Worm (Caenorhabditis elegans) whole organism, L2 larva: Measurements from ENCODE around the gene C16C4.18.
"Not testable (repeated sequence)": the region's sequence is repeated elsewhere in the genome, so short reads cannot be mapped to it uniquely, and the experiment has no call there.

ENCODE experiments used
- C34F6.9 ChIP-seq: fragments of 150-350 bp; optimal IDR thresholded peaks from 2 replicates; lab custom pipeline; 2014; ENCODE audit warnings: missing biosample characterization, missing genetic modification characterization
- F13H6.1 ChIP-seq: sonication (generic microtip); optimal IDR thresholded peaks from 2 replicates; lab custom pipeline; 2016; ENCODE audit warnings: missing genetic modification characterization, missing compliant biosample characterization
- R02D3.7 ChIP-seq: fragments of 150-350 bp; optimal IDR thresholded peaks from 2 replicates; lab custom pipeline; 2014; ENCODE audit warnings: missing biosample characterization, missing genetic modification characterization
- Y55F3AM.14 ChIP-seq: fragments of 200-800 bp; sonication (Bioruptor generic); optimal IDR thresholded peaks from 2 replicates; lab custom pipeline; 2018; ENCODE audit warnings: mild to moderate bottlenecking, missing genetic modification characterization, missing compliant biosample characterization
- aly-2 ChIP-seq: fragments of 150-350 bp; optimal IDR thresholded peaks from 2 replicates; lab custom pipeline; 2014; ENCODE audit warnings: missing biosample characterization, missing genetic modification characterization
- ama-1 ChIP-seq: fragments of 150-350 bp; optimal IDR thresholded peaks from 2 replicates; lab custom pipeline; 2018; ENCODE audit warnings: inconsistent platforms
- blmp-1 ChIP-seq: sonication (generic microtip); optimal IDR thresholded peaks from 2 replicates; lab custom pipeline; 2017; ENCODE audit warnings: missing genetic modification characterization, mild to moderate bottlenecking, missing compliant biosample characterization, antibody characterized with exemption, moderate library complexity; ENCODE audit not compliant: insufficient read depth
- ceh-16 ChIP-seq: fragments of 150-350 bp; optimal IDR thresholded peaks from 2 replicates; lab custom pipeline; 2014; ENCODE audit warnings: missing biosample characterization, missing genetic modification characterization
- crh-2 ChIP-seq: sonication (generic microtip); optimal IDR thresholded peaks from 2 replicates; lab custom pipeline; 2017; ENCODE audit warnings: missing biosample characterization, missing genetic modification characterization
- dmd-4 ChIP-seq: sonication (generic microtip); optimal IDR thresholded peaks from 2 replicates; lab custom pipeline; 2017; ENCODE audit warnings: missing biosample characterization, missing genetic modification characterization
- egl-27 ChIP-seq: sonication (generic microtip); optimal IDR thresholded peaks from 3 replicates; lab custom pipeline; 2017; ENCODE audit warnings: missing biosample characterization, missing genetic modification reagents, missing genetic modification characterization
- elt-1 ChIP-seq: fragments of 150-350 bp; optimal IDR thresholded peaks from 2 replicates; lab custom pipeline; 2014; ENCODE audit warnings: missing biosample characterization, missing genetic modification characterization
- elt-3 ChIP-seq: sonication (generic microtip); optimal IDR thresholded peaks from 2 replicates; lab custom pipeline; 2017; ENCODE audit warnings: missing biosample characterization, missing genetic modification characterization
- fos-1 ChIP-seq: fragments of 150-350 bp; optimal IDR thresholded peaks from 2 replicates; lab custom pipeline; 2014; ENCODE audit warnings: missing biosample characterization, missing genetic modification characterization
- gmeb-1 ChIP-seq: fragments of 150-350 bp; optimal IDR thresholded peaks from 2 replicates; lab custom pipeline; 2014; ENCODE audit warnings: missing biosample characterization, missing genetic modification characterization
- lin-11 ChIP-seq: fragments of 150-350 bp; sonication (generic microtip); optimal IDR thresholded peaks from 2 replicates; lab custom pipeline; 2014; ENCODE audit warnings: missing biosample characterization, missing genetic modification characterization, inconsistent platforms, mixed read lengths
- lin-13 ChIP-seq: fragments of 150-350 bp; optimal IDR thresholded peaks from 2 replicates; lab custom pipeline; 2014; ENCODE audit warnings: missing biosample characterization, missing genetic modification reagents, missing genetic modification characterization
- lin-39 ChIP-seq: fragments of 150-350 bp; optimal IDR thresholded peaks from 2 replicates; lab custom pipeline; 2014; ENCODE audit warnings: missing biosample characterization, missing genetic modification reagents, missing genetic modification characterization
- lsy-2 ChIP-seq, 2 experiments: fragments of 150-350 bp in 1 of 2; sonication (generic microtip) in 1 of 2; optimal IDR thresholded peaks; 2 replicates each; lab custom pipeline; 2014 to 2017; ENCODE audit warnings: missing biosample characterization in 2 of 2, missing genetic modification characterization in 2 of 2
- mbf-1 ChIP-seq: sonication (generic microtip); optimal IDR thresholded peaks from 2 replicates; lab custom pipeline; 2017; ENCODE audit warnings: missing biosample characterization, missing genetic modification characterization
- nhr-12 ChIP-seq: fragments of 150-350 bp; optimal IDR thresholded peaks from 2 replicates; lab custom pipeline; 2014; ENCODE audit warnings: missing biosample characterization, missing genetic modification characterization
- nhr-129 ChIP-seq: fragments of 150-350 bp; optimal IDR thresholded peaks from 2 replicates; lab custom pipeline; 2014; ENCODE audit warnings: missing biosample characterization, missing genetic modification characterization
- nhr-21 ChIP-seq: fragments of 150-350 bp; optimal IDR thresholded peaks from 2 replicates; lab custom pipeline; 2014; ENCODE audit warnings: missing biosample characterization, missing genetic modification characterization
- nhr-237 ChIP-seq: fragments of 150-350 bp; optimal IDR thresholded peaks from 2 replicates; lab custom pipeline; 2014; ENCODE audit warnings: missing biosample characterization, missing genetic modification characterization
- nhr-77 ChIP-seq: fragments of 150-350 bp; optimal IDR thresholded peaks from 2 replicates; lab custom pipeline; 2014; ENCODE audit warnings: missing biosample characterization, missing genetic modification characterization
- peb-1 ChIP-seq: fragments of 150-350 bp; optimal IDR thresholded peaks from 2 replicates; lab custom pipeline; 2014; ENCODE audit warnings: missing biosample characterization, missing genetic modification characterization
- sem-4 ChIP-seq: fragments of 150-350 bp; optimal IDR thresholded peaks from 2 replicates; lab custom pipeline; 2014; ENCODE audit warnings: missing biosample characterization, missing genetic modification reagents, missing genetic modification characterization
- sma-3 ChIP-seq: sonication (generic microtip); optimal IDR thresholded peaks from 2 replicates; lab custom pipeline; 2016; ENCODE audit warnings: missing genetic modification reagents, missing genetic modification characterization, missing compliant biosample characterization
- sma-9 ChIP-seq, 2 experiments: fragments of 150-350 bp in 1 of 2; sonication (generic microtip) in 1 of 2; optimal IDR thresholded peaks; 2 replicates each; lab custom pipeline; 2014 to 2016; ENCODE audit warnings: missing genetic modification characterization in 2 of 2, mild to moderate bottlenecking in 1 of 2, missing biosample characterization in 1 of 2, missing compliant biosample characterization in 1 of 2, missing genetic modification reagents in 1 of 2, moderate library complexity in 1 of 2
- snpc-4 ChIP-seq: fragments of 150-350 bp; optimal IDR thresholded peaks from 2 replicates; lab custom pipeline; 2014; ENCODE audit warnings: missing biosample characterization, missing genetic modification characterization
- unc-39 ChIP-seq: fragments of 150-350 bp; optimal IDR thresholded peaks from 2 replicates; lab custom pipeline; 2014; ENCODE audit warnings: missing biosample characterization, missing genetic modification characterization
- unc-55 ChIP-seq: fragments of 150-350 bp; sonication (generic microtip); optimal IDR thresholded peaks from 3 replicates; lab custom pipeline; 2014; ENCODE audit warnings: missing biosample characterization, missing genetic modification reagents, missing genetic modification characterization
- unc-62 ChIP-seq: fragments of 150-350 bp; optimal IDR thresholded peaks from 2 replicates; lab custom pipeline; 2014; ENCODE audit warnings: missing biosample characterization, missing genetic modification reagents, missing genetic modification characterization
- ztf-1 ChIP-seq: fragments of 200-800 bp; sonication (Bioruptor generic); conservative IDR thresholded peaks from 2 replicates; pipeline ENCODE4 v1.3.6; 2022; ENCODE audit warnings: missing genetic modification characterization, missing compliant biosample characterization
- ztf-4 ChIP-seq: fragments of 150-350 bp; optimal IDR thresholded peaks from 2 replicates; lab custom pipeline; 2014; ENCODE audit warnings: missing biosample characterization, missing genetic modification characterization

Gene C16C4.18

DNA sequence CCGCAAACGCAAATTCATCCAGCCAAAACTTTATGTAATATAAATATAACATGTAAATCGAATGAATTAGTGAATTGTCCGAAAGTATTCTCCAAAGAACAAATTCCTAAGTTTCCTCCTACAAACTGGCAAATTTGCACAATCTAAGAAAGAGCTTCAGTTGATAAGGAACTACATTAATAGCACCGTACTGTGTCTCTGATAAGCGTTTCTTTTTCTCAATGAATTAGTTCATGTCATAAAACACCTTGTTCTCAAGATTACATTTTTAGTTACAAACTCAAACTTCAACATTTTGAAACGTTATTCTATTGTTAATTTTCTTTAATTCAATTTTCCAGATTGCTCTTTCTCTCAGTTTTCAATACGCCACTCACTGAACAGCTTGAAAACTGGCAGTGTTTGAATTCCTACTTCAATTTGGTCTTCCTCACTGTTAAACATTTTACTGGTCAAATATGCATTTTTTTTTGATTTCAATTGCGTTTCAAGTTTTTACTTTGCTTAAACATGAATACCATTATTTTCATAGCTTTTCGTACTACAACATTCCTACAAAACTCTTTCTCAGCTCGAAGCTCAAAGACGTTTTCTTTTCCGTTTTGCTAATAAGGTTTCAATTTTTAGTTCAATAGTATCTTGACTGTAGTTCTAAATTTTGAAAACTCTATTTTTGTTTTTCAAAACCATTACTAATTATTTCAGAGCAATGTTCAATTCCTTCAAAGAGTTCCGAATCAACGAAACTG lies 4.7 kb upstream of the C16C4.18 start, which contains the start of gene math-15:
Gene math-15, plus strand, starts transcription at position 699 of the 749 bp plus-strand sequence.
- TF ChIP-seq fos-1 (tag; lab: Kevin White, UChicago): peak; percentile 50
- TF ChIP-seq lin-39: no peak

DNA sequence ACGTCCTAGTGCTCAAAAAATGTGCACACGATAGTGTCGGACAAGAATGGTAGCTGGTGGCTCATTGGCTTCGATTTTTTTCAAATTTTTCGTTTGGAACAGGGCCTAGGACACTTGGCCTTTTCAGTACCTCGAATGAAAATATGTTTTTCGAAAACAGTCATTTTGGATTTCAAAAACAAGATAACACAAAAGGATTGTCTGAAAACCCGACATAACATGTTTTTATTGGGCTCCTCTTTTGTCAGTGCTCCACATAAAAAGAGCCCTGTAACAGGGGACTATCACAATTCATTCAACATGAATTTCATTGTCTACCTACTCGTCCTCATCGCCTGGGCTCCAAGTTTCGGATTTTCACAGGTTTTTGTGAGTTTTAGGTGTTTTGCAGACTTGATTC lies 3.1 kb upstream of the C16C4.18 start, which contains the start of gene C16C4.17:
Gene C16C4.17, plus strand, starts transcription at position 301 of the 400 bp plus-strand sequence.
- TF ChIP-seq lin-13 (GFP tag; lab: Kevin White, UChicago) (no peak), fos-1 (tag; lab: Kevin White, UChicago) (no peak), mbf-1 (tag; lab: Kevin White, UChicago) (no peak), nhr-237 (tag; lab: Kevin White, UChicago) (no peak), nhr-12 (tag; lab: Kevin White, UChicago) (no peak), elt-3 (tag; lab: Kevin White, UChicago) (no peak), crh-2 (tag; lab: Kevin White, UChicago) (no peak), ama-1 (lab: Kevin White, UChicago) (no peak), unc-55 (GFP tag; lab: Kevin White, UChicago) (no peak), gmeb-1 (tag; lab: Kevin White, UChicago) (no peak), sem-4 (tag; lab: Kevin White, UChicago) (no peak), snpc-4 (tag; lab: Kevin White, UChicago) (no peak), Y55F3AM.14 (no peak), R02D3.7 (no peak), nhr-21 (tag; lab: Kevin White, UChicago) (no peak)

ce11 chrII:1862334-1862733 lies 1.2 kb upstream of the C16C4.18 start, which contains the start of gene fbxb-98:
TSS of gene fbxb-98 (plus strand) at chrII:1862634.
- not testable (repeated sequence) for TF ChIP-seq unc-62 (GFP tag; lab: Kevin White, UChicago); elt-1; peb-1 (tag; lab: Kevin White, UChicago)
- TF ChIP-seq, all 48 proteins: peak for 0; not testable (repeated sequence) for 48

- not testable (repeated sequence) for TF ChIP-seq C34F6.9; blmp-1; nhr-129 (tag; lab: Kevin White, UChicago)
Observed at ce11 chrII:1854094-1854493, 7.0 kb downstream of the C16C4.18 start, which contains the start of gene fbxb-95. TSS of gene fbxb-95 (plus strand) at chrII:1854394.

ce11 chrII:1852503-1852902 lies 8.6 kb downstream of the C16C4.18 start, which contains the start of gene C52E2.2:
TSS of gene C52E2.2 (plus strand) at chrII:1852803.
- no peak for TF ChIP-seq nhr-237 (tag; lab: Kevin White, UChicago)
- TF ChIP-seq dmd-4: no peak
- TF ChIP-seq ceh-16: no peak
- no peak for TF ChIP-seq blmp-1
- no peak for TF ChIP-seq ama-1 (lab: Kevin White, UChicago)
- TF ChIP-seq nhr-129 (tag; lab: Kevin White, UChicago): no peak
- no peak for TF ChIP-seq lsy-2 (tag; optimal IDR thresholded peaks at IDR 0.05; lab: Kevin White, UChicago)
- no peak for TF ChIP-seq ztf-1 (GFP tag; lab: Robert Waterston, UW)
- TF ChIP-seq unc-55 (GFP tag; lab: Kevin White, UChicago): no peak
- TF ChIP-seq fos-1 (tag; lab: Kevin White, UChicago): no peak
- no peak for TF ChIP-seq C34F6.9

- TF ChIP-seq mbf-1 (tag; lab: Kevin White, UChicago): no peak
- TF ChIP-seq fos-1 (tag; lab: Kevin White, UChicago): peak; percentile 97
- TF ChIP-seq nhr-77 (tag; lab: Kevin White, UChicago): no peak
- no peak for TF ChIP-seq aly-2
- no peak for TF ChIP-seq unc-39
- peak; percentile 91 for TF ChIP-seq sma-9 (GFP tag; optimal IDR thresholded peaks at IDR 0.05; lab: Kevin White, UChicago)
- no peak for TF ChIP-seq sma-9 (tag; optimal IDR thresholded peaks at IDR 0.05; lab: Kevin White, UChicago)
- TF ChIP-seq elt-1: no peak
- TF ChIP-seq ceh-16: no peak
- no peak for TF ChIP-seq nhr-12 (tag; lab: Kevin White, UChicago)
- peak; percentile 36 for TF ChIP-seq crh-2 (tag; lab: Kevin White, UChicago)
- TF ChIP-seq lin-11 (tag; lab: Kevin White, UChicago): no peak
- TF ChIP-seq dmd-4: no peak
- peak; percentile 25 for TF ChIP-seq gmeb-1 (tag; lab: Kevin White, UChicago)
- TF ChIP-seq nhr-21 (tag; lab: Kevin White, UChicago): peak; percentile 22
- TF ChIP-seq F13H6.1 (tag; lab: Kevin White, UChicago): peak; percentile 32
- no peak for TF ChIP-seq ztf-4
- peak; percentile 57 for TF ChIP-seq sma-3 (GFP tag; lab: Kevin White, UChicago)
- TF ChIP-seq egl-27 (tag; lab: Kevin White, UChicago): peak; percentile 83
Observed at ce11 chrII:1851716-1852115, 9.4 kb downstream of the C16C4.18 start.
